Fruit fly (Drosophila melanogaster) S2 (cell line): ENCODE results near the gene CG3604.

ENCODE experiments used
- CG8478 ChIP-seq: fragments of >200 bp; optimal IDR thresholded peaks from 2 replicates; lab custom pipeline; 2018
- CTCF ChIP-seq, 2 experiments: fragments of >200 bp; optimal IDR thresholded peaks; 2 replicates each; lab custom pipeline; 2018

DNA sequence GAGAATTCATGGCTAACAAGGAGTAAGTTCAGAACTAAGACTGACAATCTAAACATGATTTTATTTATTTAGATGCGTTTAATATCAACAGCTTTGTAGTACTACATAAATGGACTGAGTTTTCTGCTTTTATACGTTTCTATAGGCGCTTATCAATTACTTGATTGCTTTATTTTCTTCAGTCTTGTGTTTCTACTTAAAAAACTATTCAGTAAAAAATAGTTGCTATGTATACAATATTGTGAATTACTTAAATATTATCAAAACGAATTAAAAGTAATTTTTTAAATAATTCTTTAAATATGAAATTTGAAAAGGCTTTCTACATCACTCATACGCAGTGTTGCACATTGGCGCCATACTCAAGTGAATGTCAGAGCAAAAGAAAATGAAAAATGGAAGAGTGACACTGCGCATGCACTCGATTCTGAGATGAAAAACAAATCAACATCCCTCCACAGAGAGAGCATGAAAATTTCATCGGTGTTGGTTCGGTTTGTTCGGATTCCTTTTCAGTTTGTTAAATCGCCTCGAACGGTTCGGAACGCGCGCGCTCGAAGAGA lies 20.1 kb upstream of the CG3604 start, which contains the start of the genes lectin-24A and Shaw:
- TF ChIP-seq CG8478 (lab: Kevin White, UChicago) (no peak), CTCF (optimal IDR thresholded peaks at IDR 0.05; lab: Kevin White, UChicago) (no peak)
